Fruit fly (Drosophila melanogaster) whole organism, embryonic: Measurements from ENCODE around the gene mino.

Source experiments
- CG10209 ChIP-seq: fragments of 200-800 bp; sonication (Bioruptor generic); optimal IDR thresholded peaks from 3 replicates; lab custom pipeline; 2017; ENCODE audit warnings: missing biosample characterization, mild to moderate bottlenecking, missing genetic modification characterization, missing genetic modification reagents
- CG10565 ChIP-seq: fragments of 200-800 bp; sonication (Bioruptor generic); optimal IDR thresholded peaks from 3 replicates; lab custom pipeline; 2016; ENCODE audit warnings: missing biosample characterization, mild to moderate bottlenecking, missing genetic modification characterization
- CG11085 ChIP-seq: fragments of 200-800 bp; sonication (Bioruptor generic); IDR thresholded peaks from 2 replicates; pipeline ENCODE4 v1.3.6; 2022; ENCODE audit warnings: missing biosample characterization, missing genetic modification characterization
- CG11695 ChIP-seq: fragments of 200-800 bp; sonication (Bioruptor generic); IDR thresholded peaks from 3 replicates; pipeline ENCODE4 v1.3.6; 2022; ENCODE audit warnings: missing biosample characterization, missing genetic modification characterization
- CG12236 ChIP-seq: fragments of 200-800 bp; sonication (Bioruptor generic); optimal IDR thresholded peaks from 2 replicates; lab custom pipeline; 2016; ENCODE audit warnings: missing biosample characterization, missing genetic modification characterization
- CG12942 ChIP-seq: fragments of 200-800 bp; sonication (Bioruptor generic); optimal IDR thresholded peaks from 3 replicates; lab custom pipeline; 2016; ENCODE audit warnings: missing biosample characterization, missing genetic modification characterization
- CG13123 ChIP-seq: fragments of 200-800 bp; sonication (Bioruptor generic); optimal IDR thresholded peaks from 2 replicates; lab custom pipeline; 2016; ENCODE audit warnings: missing biosample characterization, missing genetic modification characterization
- CG14667 ChIP-seq: fragments of 200-800 bp; sonication (Bioruptor generic); IDR thresholded peaks from 2 replicates; pipeline ENCODE4 v1.3.6; 2022; ENCODE audit warnings: missing biosample characterization, missing genetic modification characterization
- CG18476 ChIP-seq: fragments of 200-800 bp; sonication (Bioruptor generic); optimal IDR thresholded peaks from 2 replicates; lab custom pipeline; 2016; ENCODE audit warnings: missing biosample characterization, mild to moderate bottlenecking, missing genetic modification characterization
- CG2678 ChIP-seq: fragments of 200-800 bp; sonication (Bioruptor generic); optimal IDR thresholded peaks from 3 replicates; lab custom pipeline; 2019; ENCODE audit warnings: missing biosample characterization, mild to moderate bottlenecking, missing genetic modification characterization, moderate library complexity
- CG2712 ChIP-seq: fragments of 200-800 bp; optimal IDR thresholded peaks from 3 replicates; lab custom pipeline; 2019; ENCODE audit warnings: missing biosample characterization, mild to moderate bottlenecking, missing genetic modification characterization, moderate library complexity
- CG31388 ChIP-seq: fragments of 200-800 bp; sonication (Bioruptor generic); optimal IDR thresholded peaks from 2 replicates; lab custom pipeline; 2016; ENCODE audit warnings: missing biosample characterization, missing genetic modification characterization
- CG32532 ChIP-seq: fragments of 200-800 bp; sonication (Bioruptor generic); IDR thresholded peaks from 2 replicates; pipeline ENCODE4 v1.3.6; 2022; ENCODE audit warnings: missing biosample characterization, missing genetic modification characterization
- CG32772 ChIP-seq: fragments of 200-800 bp; sonication (Bioruptor generic); IDR thresholded peaks from 2 replicates; pipeline ENCODE4 v1.3.6; 2022; ENCODE audit warnings: missing biosample characterization, missing genetic modification characterization
- CG3407 ChIP-seq: fragments of 200-800 bp; sonication (Bioruptor generic); optimal IDR thresholded peaks from 2 replicates; lab custom pipeline; 2018; ENCODE audit warnings: missing biosample characterization, mild to moderate bottlenecking, missing genetic modification characterization
- CG42726 ChIP-seq: fragments of 200-800 bp; sonication (Bioruptor generic); IDR thresholded peaks from 2 replicates; pipeline ENCODE4 v1.3.6; 2022; ENCODE audit warnings: missing biosample characterization, missing genetic modification characterization; ENCODE audit not compliant: partially characterized antibody
- CG7372 ChIP-seq: fragments of 200-800 bp; sonication (Bioruptor generic); IDR thresholded peaks from 2 replicates; pipeline ENCODE4 v1.3.6; 2022; ENCODE audit warnings: missing biosample characterization, missing genetic modification characterization
- CG8478 ChIP-seq: fragments of >200 bp; optimal IDR thresholded peaks from 2 replicates; lab custom pipeline; 2018
- CG9797 ChIP-seq: fragments of 200-800 bp; sonication (Bioruptor generic); optimal IDR thresholded peaks from 3 replicates; lab custom pipeline; 2018; ENCODE audit warnings: missing biosample characterization, mild to moderate bottlenecking, missing genetic modification characterization
- CG9817 ChIP-seq: fragments of 200-800 bp; sonication (Bioruptor generic); optimal IDR thresholded peaks from 2 replicates; lab custom pipeline; 2018; ENCODE audit warnings: missing biosample characterization, mild to moderate bottlenecking, missing genetic modification characterization, moderate library complexity
- CG9876 ChIP-seq: fragments of 200-800 bp; sonication (Bioruptor generic); optimal IDR thresholded peaks from 2 replicates; lab custom pipeline; 2016; ENCODE audit warnings: missing biosample characterization, missing genetic modification characterization
- D19A ChIP-seq: fragments of 200-800 bp; optimal IDR thresholded peaks from 3 replicates; lab custom pipeline; 2019; ENCODE audit warnings: missing biosample characterization, mild to moderate bottlenecking, missing genetic modification characterization, moderate library complexity
- Dfd ChIP-seq, 2 experiments: fragments of >200 bp; optimal IDR thresholded peaks; 2 replicates each; lab custom pipeline; 2017; ENCODE audit warnings: missing biosample characterization in 2 of 2, missing genetic modification characterization in 2 of 2
- Dip2 ChIP-seq: fragments of 200-800 bp; sonication (Bioruptor generic); IDR thresholded peaks from 2 replicates; pipeline ENCODE4 v1.3.6; 2022; ENCODE audit warnings: missing biosample characterization, missing genetic modification characterization
- H2.0 ChIP-seq: fragments of 200-800 bp; sonication (Bioruptor generic); IDR thresholded peaks from 2 replicates; pipeline ENCODE4 v1.3.6; 2022; ENCODE audit warnings: missing biosample characterization, missing genetic modification characterization
- Hand ChIP-seq: fragments of 200-800 bp; sonication (Bioruptor generic); optimal IDR thresholded peaks from 2 replicates; lab custom pipeline; 2017; ENCODE audit warnings: mild to moderate bottlenecking, missing biosample characterization, missing genetic modification reagents, missing genetic modification characterization
- Meics ChIP-seq: fragments of 200-800 bp; sonication (Bioruptor generic); optimal IDR thresholded peaks from 2 replicates; lab custom pipeline; 2017; ENCODE audit warnings: missing biosample characterization, mild to moderate bottlenecking, missing genetic modification characterization
- Mes4 ChIP-seq: fragments of 200-800 bp; sonication (Bioruptor generic); optimal IDR thresholded peaks from 2 replicates; lab custom pipeline; 2016; ENCODE audit warnings: missing biosample characterization, missing genetic modification characterization
- Six4 ChIP-seq: fragments of 200-800 bp; sonication (Bioruptor generic); optimal IDR thresholded peaks from 2 replicates; lab custom pipeline; 2016; ENCODE audit warnings: missing biosample characterization, missing genetic modification characterization
- Sry-δ ChIP-seq: fragments of 200-800 bp; sonication (Bioruptor generic); optimal IDR thresholded peaks from 2 replicates; lab custom pipeline; 2016; ENCODE audit warnings: missing biosample characterization, missing genetic modification characterization
- Tbp ChIP-seq: fragments of >200 bp; optimal IDR thresholded peaks from 2 replicates; lab custom pipeline; 2018; ENCODE audit warnings: missing biosample characterization, missing genetic modification characterization
- Usf ChIP-seq: fragments of 200-800 bp; sonication (Bioruptor generic); optimal IDR thresholded peaks from 2 replicates; lab custom pipeline; 2017; ENCODE audit warnings: missing genotype, missing biosample characterization, missing genetic modification characterization
- ara ChIP-seq: fragments of 200-800 bp; sonication (Bioruptor generic); IDR thresholded peaks from 2 replicates; pipeline ENCODE4 v1.3.6; 2022; ENCODE audit warnings: missing biosample characterization, missing genetic modification characterization
- bab2 ChIP-seq: fragments of 200-800 bp; sonication (Bioruptor generic); optimal IDR thresholded peaks from 2 replicates; lab custom pipeline; 2016; ENCODE audit warnings: missing biosample characterization, missing genetic modification characterization
- ci ChIP-seq: fragments of 200-800 bp; sonication (Bioruptor generic); IDR thresholded peaks from 3 replicates; pipeline ENCODE4 v1.3.6; 2022; ENCODE audit warnings: missing biosample characterization, missing genetic modification characterization
- cwo ChIP-seq: fragments of 200-800 bp; sonication (Bioruptor generic); optimal IDR thresholded peaks from 3 replicates; lab custom pipeline; 2017; ENCODE audit warnings: missing biosample characterization, missing genetic modification characterization, mild to moderate bottlenecking, moderate library complexity, missing genetic modification reagents
- gce ChIP-seq: fragments of 200-800 bp; sonication (Bioruptor generic); IDR thresholded peaks from 3 replicates; pipeline ENCODE4 v1.3.6; 2022; ENCODE audit warnings: missing biosample characterization, missing genetic modification characterization
- gfzf ChIP-seq: fragments of 200-800 bp; sonication (Bioruptor generic); optimal IDR thresholded peaks from 2 replicates; lab custom pipeline; 2016; ENCODE audit warnings: missing biosample characterization, mild to moderate bottlenecking, missing genetic modification characterization, moderate library complexity
- her ChIP-seq: fragments of 200-800 bp; sonication (Bioruptor generic); optimal IDR thresholded peaks from 2 replicates; lab custom pipeline; 2016; ENCODE audit warnings: missing biosample characterization, missing genetic modification characterization
- org-1 ChIP-seq: fragments of 200-800 bp; sonication (Bioruptor generic); optimal IDR thresholded peaks from 2 replicates; lab custom pipeline; 2017; ENCODE audit warnings: missing biosample characterization, missing genetic modification characterization
- otp ChIP-seq: fragments of 200-800 bp; sonication (Bioruptor generic); IDR thresholded peaks from 3 replicates; pipeline ENCODE4, ENCODE4 v1.3.6; 2022; ENCODE audit warnings: missing biosample characterization, missing genetic modification characterization
- pan ChIP-seq, 4 experiments: fragments of >200 bp in 3 of 4; fragments of 200-800 bp in 1 of 4; sonication (Bioruptor generic) in 1 of 4; optimal IDR thresholded peaks in 3 of 4; IDR thresholded peaks in 1 of 4; 2 replicates each; pipeline versions ENCODE4 v1.3.6 to Lab custom; 2017 to 2022; ENCODE audit warnings: missing biosample characterization in 2 of 4, missing genetic modification characterization in 2 of 4, mixed read lengths in 1 of 4
- phol ChIP-seq: fragments of 200-800 bp; sonication (Bioruptor generic); optimal IDR thresholded peaks from 3 replicates; lab custom pipeline; 2018; ENCODE audit warnings: missing biosample characterization, mild to moderate bottlenecking, missing genetic modification characterization, moderate library complexity
- repo ChIP-seq: fragments of 200-800 bp; sonication (Bioruptor generic); optimal IDR thresholded peaks from 2 replicates; lab custom pipeline; 2016; ENCODE audit warnings: missing biosample characterization, missing genetic modification characterization
- scrt ChIP-seq: fragments of 200-800 bp; sonication (Bioruptor generic); optimal IDR thresholded peaks from 2 replicates; lab custom pipeline; 2018; ENCODE audit warnings: missing biosample characterization, mild to moderate bottlenecking, missing genetic modification characterization, moderate library complexity
- sob ChIP-seq: fragments of 200-800 bp; sonication (Bioruptor generic); IDR thresholded peaks from 2 replicates; pipeline ENCODE4 v1.3.6; 2022; ENCODE audit warnings: missing biosample characterization, missing genetic modification characterization
- tll ChIP-seq, 2 experiments: fragments of 200-800 bp in 1 of 2; fragments of >200 bp in 1 of 2; sonication (Bioruptor generic) in 1 of 2; optimal IDR thresholded peaks; 2 replicates each; lab custom pipeline; 2017 to 2019; ENCODE audit warnings: missing biosample characterization in 2 of 2, missing genetic modification characterization in 2 of 2, mild to moderate bottlenecking in 1 of 2, moderate library complexity in 1 of 2
- trem ChIP-seq: fragments of 200-800 bp; optimal IDR thresholded peaks from 3 replicates; lab custom pipeline; 2019; ENCODE audit warnings: missing biosample characterization, mild to moderate bottlenecking, missing genetic modification characterization, moderate library complexity
- unc-4 ChIP-seq: fragments of 200-800 bp; sonication (Bioruptor generic); IDR thresholded peaks from 2 replicates; pipeline ENCODE4 v1.3.6; 2022; ENCODE audit warnings: missing biosample characterization, missing genetic modification characterization; ENCODE audit not compliant: partially characterized antibody
- usp ChIP-seq: fragments of >200 bp; optimal IDR thresholded peaks from 2 replicates; lab custom pipeline; 2017; ENCODE audit warnings: missing biosample characterization, missing genetic modification characterization
- vfl ChIP-seq: fragments of 200-800 bp; sonication (Bioruptor generic); optimal IDR thresholded peaks from 2 replicates; lab custom pipeline; 2016; ENCODE audit warnings: missing biosample characterization, missing genetic modification characterization

mino gene

dm6 chr3R:27922673-27923175, 2.3 kb upstream of the mino start, which contains the start of gene RpL4 (continued):
- TF ChIP-seq bab2 (GFP tag; lab: Kevin White, UChicago) (peak; percentile 37), Meics (GFP tag; lab: Kevin White, UChicago) (peak; percentile 93), CG2678 (tag; lab: Kevin White, UChicago) (peak; percentile 71), CG11085 (GFP tag; lab: Robert Waterston, UW) (peak; percentile 68; the same call in 1 of the 2 replicates), CG18476 (GFP tag; lab: Kevin White, UChicago) (no peak), CG10565 (GFP tag; lab: Kevin White, UChicago) (no peak), her (GFP tag; lab: Kevin White, UChicago) (peak; percentile 68), pan (optimal IDR thresholded peaks at IDR 0.05; lab: Kevin White, UChicago) (no peak), pan (GFP tag; optimal IDR thresholded peaks at IDR 0.05 in 1 of 2, IDR thresholded peaks at IDR 0.05 in 1 of 2) (peak in 1 of 2 experiments; percentile 79), unc-4 (no peak), Usf (GFP tag; lab: Kevin White, UChicago) (peak; percentile 72), Six4 (GFP tag; lab: Kevin White, UChicago) (peak; percentile 58), CG13123 (GFP tag; lab: Kevin White, UChicago) (peak; percentile 65), trem (tag; lab: Kevin White, UChicago) (peak; percentile 12), CG32532 (GFP tag; lab: Robert Waterston, UW) (peak; percentile 89), CG3407 (GFP tag; lab: Kevin White, UChicago) (peak; percentile 85), tll (GFP tag; optimal IDR thresholded peaks at IDR 0.05; lab: Kevin White, UChicago) (no peak), CG11695 (peak; percentile 70), Hand (peak; percentile 80), Dfd (GFP tag; optimal IDR thresholded peaks at IDR 0.05; lab: Kevin White, UChicago) (no peak), CG12942 (GFP tag; lab: Kevin White, UChicago) (peak; percentile 26), CG14667 (GFP tag; lab: Robert Waterston, UW) (no peak), scrt (peak; percentile 82), CG9817 (tag; lab: Kevin White, UChicago) (peak; percentile 72), D19A (tag; lab: Kevin White, UChicago) (peak; percentile 7), CG7372 (GFP tag; lab: Robert Waterston, UW) (peak; percentile 67), org-1 (peak; percentile 71), phol (tag; lab: Kevin White, UChicago) (peak; percentile 86), otp (GFP tag; lab: Robert Waterston, UW) (peak; percentile 93), gfzf (GFP tag; lab: Kevin White, UChicago) (peak; percentile 4), usp (no peak), CG9797 (GFP tag; lab: Kevin White, UChicago) (peak; percentile 27), repo (peak; percentile 71), ci (GFP tag; lab: Robert Waterston, UW) (peak; percentile 97), CG8478 (lab: Kevin White, UChicago) (peak; percentile 41), Mes4 (GFP tag; lab: Kevin White, UChicago) (peak; percentile 93), Tbp (peak; percentile 6), CG32772 (peak; percentile 42; the same call in 1 of the 2 replicates), CG10209 (GFP tag; lab: Kevin White, UChicago) (peak; percentile 91), CG9876 (peak; percentile 71), vfl (GFP tag; lab: Kevin White, UChicago) (no peak), H2.0 (GFP tag; lab: Robert Waterston, UW) (peak; percentile 83), CG42726 (no peak), ara (GFP tag; lab: Robert Waterston, UW) (peak; percentile 81), CG31388 (peak; percentile 9), Dip2 (GFP tag; lab: Robert Waterston, UW) (no peak), CG2712 (tag; lab: Kevin White, UChicago) (peak; percentile 40), sob (GFP tag; lab: Robert Waterston, UW) (peak; percentile 81), gce (peak; percentile 90), cwo (GFP tag; lab: Kevin White, UChicago) (peak; percentile 44), Sry-δ (GFP tag; lab: Kevin White, UChicago) (peak; percentile 19), CG12236 (GFP tag; lab: Kevin White, UChicago) (peak; percentile 60)
